Fruit fly (Drosophila melanogaster): ENCODE measurements around the gene Npc2c.

Npc2c gene

DNA sequence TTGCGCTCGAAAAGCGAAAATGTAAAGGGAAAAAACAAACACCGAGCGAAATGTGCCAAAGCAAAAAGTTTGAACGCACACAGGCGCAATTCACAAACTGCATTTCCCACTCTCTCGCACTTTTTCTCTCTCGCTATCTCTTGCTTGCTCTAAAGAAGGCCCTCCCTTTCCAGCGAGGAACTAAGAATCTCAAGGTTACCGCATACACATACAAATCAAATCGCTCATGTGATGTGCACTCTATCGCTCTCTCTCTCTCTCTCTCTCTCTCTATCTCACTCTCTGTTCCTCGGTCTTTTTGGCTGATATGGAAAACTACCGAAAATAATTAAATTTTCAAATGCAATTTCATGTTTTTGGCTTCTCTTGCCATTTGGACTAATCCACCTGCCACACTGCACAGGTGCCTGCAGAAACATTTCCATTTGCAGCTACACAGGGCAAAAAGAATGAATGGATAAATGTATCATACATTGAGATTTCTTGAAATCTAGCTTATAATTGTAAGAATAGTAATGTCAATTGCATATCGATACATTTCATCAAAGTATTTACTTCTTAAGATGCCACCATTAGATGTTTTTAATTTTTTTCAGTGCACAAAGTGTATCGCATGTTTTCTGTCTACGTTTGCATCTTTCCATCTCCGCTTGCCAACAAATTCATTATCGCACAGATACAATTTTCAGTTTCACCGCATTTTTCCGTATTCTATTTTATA lies 19.4 kb downstream of the Npc2c start (continued):
- TF ChIP-seq Stat92E (GFP tag; optimal IDR thresholded peaks at IDR 0.05) (no peak), Mrtf (GFP tag; IDR thresholded peaks at IDR 0.05) (0 out of 3 replicates have a peak, but pooled peaks have one; percentile 29), sqz (GFP tag; optimal IDR thresholded peaks at IDR 0.05) (no peak), fd3F (GFP tag; optimal IDR thresholded peaks at IDR 0.05) (no peak), CG3163 (GFP tag; optimal IDR thresholded peaks at IDR 0.05) (no peak), C15 (GFP tag; IDR thresholded peaks at IDR 0.05) (no peak), maf-S (GFP tag; optimal IDR thresholded peaks at IDR 0.05) (no peak), z (GFP tag; IDR thresholded peaks at IDR 0.05) (no peak), CG12769 (tag; optimal IDR thresholded peaks at IDR 0.05) (no peak), sima (GFP tag; optimal IDR thresholded peaks at IDR 0.05) (no peak), CG15011 (GFP tag; optimal IDR thresholded peaks at IDR 0.05) (no peak), CrebB (tag; optimal IDR thresholded peaks at IDR 0.05) (no peak), CG1603 (tag; optimal IDR thresholded peaks at IDR 0.05) (peak; percentile 59), CG4424 (GFP tag; optimal IDR thresholded peaks at IDR 0.05) (no peak), Dp (GFP tag; optimal IDR thresholded peaks at IDR 0.05) (no peak), CG32772 (GFP tag; IDR thresholded peaks at IDR 0.05) (no peak), row (GFP tag; IDR thresholded peaks at IDR 0.05) (peak; percentile 49), BEAF-32 (GFP tag; optimal IDR thresholded peaks at IDR 0.05) (no peak), Med (GFP tag) (peak; percentile 57), CG31224 (GFP tag; IDR thresholded peaks at IDR 0.05) (no peak), CG4854 (GFP tag; optimal IDR thresholded peaks at IDR 0.05) (no peak), Meics (GFP tag; optimal IDR thresholded peaks at IDR 0.05) (peak; percentile 17), Lhr (GFP tag; optimal IDR thresholded peaks at IDR 0.05) (no peak), CG12391 (tag; optimal IDR thresholded peaks at IDR 0.05) (peak; percentile 23), fd96Cb (tag; optimal IDR thresholded peaks at IDR 0.05) (peak; percentile 50), fu2 (GFP tag; optimal IDR thresholded peaks at IDR 0.05) (no peak), CG3995 (GFP tag; optimal IDR thresholded peaks at IDR 0.05) (no peak), Sry-δ (GFP tag; optimal IDR thresholded peaks at IDR 0.05) (peak; percentile 1), CG10147 (GFP tag; optimal IDR thresholded peaks at IDR 0.05) (no peak), CG3847 (GFP tag; IDR thresholded peaks at IDR 0.05) (no peak), B-H2 (GFP tag; optimal IDR thresholded peaks at IDR 0.05) (no peak), jigr1 (GFP tag; IDR thresholded peaks at IDR 0.05) (no peak), croc (GFP tag; conservative IDR thresholded peaks at IDR 0.05) (no peak), MBD-R2 (GFP tag; IDR thresholded peaks at IDR 0.05) (no peak), gsb-n (tag; optimal IDR thresholded peaks at IDR 0.05) (no peak), exex (tag; optimal IDR thresholded peaks at IDR 0.05) (no peak), CG18476 (GFP tag; optimal IDR thresholded peaks at IDR 0.05) (no peak), twi (tag; optimal IDR thresholded peaks at IDR 0.05) (no peak), CG12299 (tag; optimal IDR thresholded peaks at IDR 0.05) (no peak), ci (GFP tag; IDR thresholded peaks at IDR 0.05) (peak; percentile 79; the same call in 2 of the 3 replicates), CG6854 (GFP tag; optimal IDR thresholded peaks at IDR 0.05) (no peak), CG14965 (GFP tag; optimal IDR thresholded peaks at IDR 0.05; ENCODE audit: borderline replicate concordance) (no peak), insv (GFP tag; optimal IDR thresholded peaks at IDR 0.05) (no peak), zfh1 (GFP tag; IDR thresholded peaks at IDR 0.05) (peak; percentile 40; the same call in 1 of the 3 replicates), bab2 (GFP tag; optimal IDR thresholded peaks at IDR 0.05) (peak; percentile 11), CG16813 (GFP tag; IDR thresholded peaks at IDR 0.05; ENCODE audit: partially characterized antibody) (no peak), CG9817 (tag; optimal IDR thresholded peaks at IDR 0.05) (no peak), CG13287 (GFP tag; IDR thresholded peaks at IDR 0.05; ENCODE audit: partially characterized antibody) (no peak), yki (optimal IDR thresholded peaks at IDR 0.05) (no peak), mld (GFP tag; IDR thresholded peaks at IDR 0.05; ENCODE audit: partially characterized antibody) (no peak)

Data from whole organism, embryonic.